Fruit fly (Drosophila melanogaster): ENCODE measurements around the gene CG14664.

- TF ChIP-seq CG8478 (optimal IDR thresholded peaks at IDR 0.05): no peak
- TF ChIP-seq CTCF (optimal IDR thresholded peaks at IDR 0.05): no peak
Observed at dm6 chr3R:5249308-5249707, 25.4 kb downstream of the CG14664 start.

Data from S2 (cell line).